Fruit fly (Drosophila melanogaster): Measurements from ENCODE around the gene RpL34b.

- TF ChIP-seq psq (optimal IDR thresholded peaks at IDR 0.05) (no peak), ttk (optimal IDR thresholded peaks at IDR 0.05) (no peak), h (optimal IDR thresholded peaks at IDR 0.05) (no peak), insv (optimal IDR thresholded peaks at IDR 0.05) (no peak), Myc (optimal IDR thresholded peaks at IDR 0.05) (no peak)
Observed at dm6 chr3R:9428189-9428699, 27.2 kb upstream of the RpL34b start.
